Fruit fly (Drosophila melanogaster) whole organism, adult: ENCODE data around the gene TyrRS.

Experiments
- CG11617 ChIP-seq: fragments of 200-800 bp; sonication (Bioruptor generic); optimal IDR thresholded peaks from 2 replicates; lab custom pipeline; 2017; ENCODE audit warnings: mild to moderate bottlenecking, missing biosample characterization, missing genetic modification reagents, missing genetic modification characterization
- CG12768 ChIP-seq: fragments of 200-800 bp; sonication (Bioruptor generic); optimal IDR thresholded peaks from 2 replicates; lab custom pipeline; 2017; ENCODE audit warnings: missing biosample characterization, missing genetic modification characterization, mild to moderate bottlenecking, moderate library complexity, missing genetic modification reagents
- CG14711 ChIP-seq: fragments of 200-800 bp; sonication (Bioruptor generic); optimal IDR thresholded peaks from 2 replicates; lab custom pipeline; 2018; ENCODE audit warnings: missing biosample characterization, mild to moderate bottlenecking, missing genetic modification characterization, moderate library complexity
- CG1620 ChIP-seq: fragments of 200-800 bp; sonication (Bioruptor generic); optimal IDR thresholded peaks from 2 replicates; lab custom pipeline; 2016; ENCODE audit warnings: missing biosample characterization, missing genetic modification characterization
- CG33017 ChIP-seq: fragments of 200-800 bp; sonication (Bioruptor generic); optimal IDR thresholded peaks from 2 replicates; lab custom pipeline; 2018; ENCODE audit warnings: missing biosample characterization, mild to moderate bottlenecking, missing genetic modification characterization, moderate library complexity
- CG5204 ChIP-seq: fragments of 200-800 bp; sonication (Bioruptor generic); optimal IDR thresholded peaks from 2 replicates; lab custom pipeline; 2016; ENCODE audit warnings: missing biosample characterization, missing genetic modification characterization
- CG7045 ChIP-seq: fragments of 200-800 bp; sonication (Bioruptor generic); optimal IDR thresholded peaks from 2 replicates; lab custom pipeline; 2017; ENCODE audit warnings: missing biosample characterization, mild to moderate bottlenecking, missing genetic modification characterization
- CG7101 ChIP-seq: fragments of 200-800 bp; sonication (Bioruptor generic); optimal IDR thresholded peaks from 2 replicates; lab custom pipeline; 2018; ENCODE audit warnings: missing biosample characterization, mild to moderate bottlenecking, missing genetic modification characterization, moderate library complexity
- Clk ChIP-seq: fragments of 200-800 bp; sonication (Bioruptor generic); optimal IDR thresholded peaks from 2 replicates; lab custom pipeline; 2017; ENCODE audit warnings: missing biosample characterization, missing genetic modification characterization
- Crg-1 ChIP-seq: fragments of 200-800 bp; sonication (Bioruptor generic); optimal IDR thresholded peaks from 2 replicates; lab custom pipeline; 2016; ENCODE audit warnings: missing biosample characterization, missing genetic modification characterization
- Hr96 ChIP-seq: fragments of 200-800 bp; sonication (Bioruptor generic); optimal IDR thresholded peaks from 2 replicates; lab custom pipeline; 2016; ENCODE audit warnings: missing biosample characterization, missing genetic modification characterization
- Mnt ChIP-seq: fragments of 200-800 bp; sonication (Bioruptor generic); optimal IDR thresholded peaks from 2 replicates; lab custom pipeline; 2016; ENCODE audit warnings: missing biosample characterization, mild to moderate bottlenecking, missing genetic modification characterization
- bab1 ChIP-seq: fragments of 200-800 bp; sonication (Bioruptor generic); optimal IDR thresholded peaks from 3 replicates; lab custom pipeline; 2019; ENCODE audit warnings: missing biosample characterization, mild to moderate bottlenecking, missing genetic modification characterization, moderate library complexity
- cic ChIP-seq: fragments of 200-800 bp; sonication (Bioruptor generic); optimal IDR thresholded peaks from 2 replicates; lab custom pipeline; 2017; ENCODE audit warnings: missing biosample characterization, mild to moderate bottlenecking, missing genetic modification characterization, moderate library complexity
- cnc ChIP-seq, 2 experiments: fragments of >200 bp; optimal IDR thresholded peaks; 2 replicates each; lab custom pipeline; 2017
- kay ChIP-seq: fragments of 200-800 bp; sonication (Bioruptor generic); peaks from one replicate; lab custom pipeline; 2016; ENCODE audit warnings: missing biosample characterization, missing genetic modification characterization, borderline replicate concordance
- ovo ChIP-seq: fragments of 200-800 bp; sonication (Bioruptor generic); optimal IDR thresholded peaks from 2 replicates; lab custom pipeline; 2016; ENCODE audit warnings: missing biosample characterization, missing genetic modification characterization
- pad ChIP-seq: fragments of 200-800 bp; sonication (Bioruptor generic); optimal IDR thresholded peaks from 3 replicates; lab custom pipeline; 2017; ENCODE audit warnings: missing biosample characterization, missing genetic modification characterization, mild to moderate bottlenecking, moderate library complexity, missing genetic modification reagents
- tj ChIP-seq: fragments of 200-800 bp; sonication (Bioruptor generic); optimal IDR thresholded peaks from 3 replicates; lab custom pipeline; 2017; ENCODE audit warnings: missing biosample characterization, mild to moderate bottlenecking, missing genetic modification characterization, moderate library complexity
- toe ChIP-seq: fragments of 200-800 bp; sonication (Bioruptor generic); optimal IDR thresholded peaks from 2 replicates; lab custom pipeline; 2016; ENCODE audit warnings: missing biosample characterization, missing genetic modification characterization

Gene TyrRS

dm6 chr3L:16385880-16386584 lies 33.1 kb downstream of the TyrRS start, which contains the start of the genes Agpat3 and RAF2:
Agpat3 (minus strand) TSS chr3L:16385957.
RAF2 (plus strand) TSS chr3L:16386327.
- TF ChIP-seq bab1 (GFP tag; lab: Kevin White, UChicago) (no peak), CG5204 (no peak), tj (GFP tag; lab: Kevin White, UChicago) (no peak), CG14711 (peak; percentile 86), Crg-1 (GFP tag; lab: Kevin White, UChicago) (no peak), Clk (GFP tag; lab: Kevin White, UChicago) (no peak), cnc (optimal IDR thresholded peaks at IDR 0.05; lab: Kevin White, UChicago) (no peak), CG7101 (tag; lab: Kevin White, UChicago) (peak; percentile 7), cic (GFP tag; lab: Kevin White, UChicago) (no peak), Hr96 (peak; percentile 5), CG33017 (tag; lab: Kevin White, UChicago) (no peak), kay (no peak), toe (peak; percentile 60), CG1620 (no peak), pad (no peak), CG11617 (GFP tag; lab: Kevin White, UChicago) (peak; percentile 27), ovo (no peak), CG12768 (no peak), Mnt (GFP tag; lab: Kevin White, UChicago) (no peak), CG7045 (GFP tag; lab: Kevin White, UChicago) (no peak)

dm6 chr3L:16385252-16385879 lies 33.7 kb downstream of the TyrRS start:
- TF ChIP-seq Mnt (GFP tag; lab: Kevin White, UChicago) (peak; percentile 96), CG1620 (peak; percentile 3), toe (no peak), CG12768 (peak; percentile 54), CG7101 (tag; lab: Kevin White, UChicago) (peak; percentile 42), bab1 (GFP tag; lab: Kevin White, UChicago) (peak; percentile 86), cic (GFP tag; lab: Kevin White, UChicago) (peak; percentile 93), CG14711 (no peak), tj (GFP tag; lab: Kevin White, UChicago) (peak; percentile 24), pad (peak; percentile 45), CG7045 (GFP tag; lab: Kevin White, UChicago) (peak; percentile 50), cnc (optimal IDR thresholded peaks at IDR 0.05; lab: Kevin White, UChicago) (no peak), CG5204 (no peak), kay (peak; percentile 89), ovo (no peak), Crg-1 (GFP tag; lab: Kevin White, UChicago) (no peak), CG11617 (GFP tag; lab: Kevin White, UChicago) (no peak), CG33017 (tag; lab: Kevin White, UChicago) (peak; percentile 27)

dm6 chr3L:16384145-16384705 lies 34.9 kb downstream of the TyrRS start:
- TF ChIP-seq CG1620 (no peak), CG12768 (peak; percentile 39), bab1 (GFP tag; lab: Kevin White, UChicago) (no peak), pad (no peak), Mnt (GFP tag; lab: Kevin White, UChicago) (peak; percentile 59), kay (peak; percentile 70), Hr96 (peak; percentile 27), cic (GFP tag; lab: Kevin White, UChicago) (peak; percentile 84)

- TF ChIP-seq cnc (optimal IDR thresholded peaks at IDR 0.05; lab: Kevin White, UChicago) (no peak), ovo (peak; percentile 44), CG1620 (no peak), pad (no peak), kay (peak; percentile 50)
Measured at dm6 chr3L:16383056-16383455, 36.0 kb downstream of the TyrRS start.

- TF ChIP-seq tj (GFP tag; lab: Kevin White, UChicago) (no peak), CG11617 (GFP tag; lab: Kevin White, UChicago) (no peak), Crg-1 (GFP tag; lab: Kevin White, UChicago) (no peak), CG7045 (GFP tag; lab: Kevin White, UChicago) (no peak), CG5204 (no peak), Mnt (GFP tag; lab: Kevin White, UChicago) (peak; percentile 3), cic (GFP tag; lab: Kevin White, UChicago) (peak; percentile 91), toe (no peak), Clk (GFP tag; lab: Kevin White, UChicago) (no peak), CG33017 (tag; lab: Kevin White, UChicago) (no peak), Hr96 (no peak), kay (no peak), cnc (optimal IDR thresholded peaks at IDR 0.05; lab: Kevin White, UChicago) (no peak), bab1 (GFP tag; lab: Kevin White, UChicago) (no peak), ovo (peak; percentile 77), CG1620 (no peak), CG7101 (tag; lab: Kevin White, UChicago) (no peak)
Measured at dm6 chr3L:16381184-16381797, 37.8 kb downstream of the TyrRS start, which contains the start of gene Agpat4. Agpat4 (minus strand) TSS chr3L:16381570.

- TF ChIP-seq tj (GFP tag; lab: Kevin White, UChicago) = no peak
- TF ChIP-seq CG14711 = peak; percentile 67
- TF ChIP-seq CG12768 = peak; percentile 81
- TF ChIP-seq CG11617 (GFP tag; lab: Kevin White, UChicago) = peak; percentile 58
- TF ChIP-seq CG7045 (GFP tag; lab: Kevin White, UChicago) = peak; percentile 38
- no peak for TF ChIP-seq Clk (GFP tag; lab: Kevin White, UChicago)
- TF ChIP-seq pad = peak; percentile 41
- TF ChIP-seq CG7101 (tag; lab: Kevin White, UChicago) = peak; percentile 81
- TF ChIP-seq cic (GFP tag; lab: Kevin White, UChicago) = no peak
- no peak for TF ChIP-seq CG5204
- TF ChIP-seq toe = peak; percentile 73
- TF ChIP-seq ovo = no peak
- TF ChIP-seq Mnt (GFP tag; lab: Kevin White, UChicago) = peak; percentile 30
- peak; percentile 26 for TF ChIP-seq CG1620
- TF ChIP-seq Hr96 = peak; percentile 66
- TF ChIP-seq cnc (optimal IDR thresholded peaks at IDR 0.05; lab: Kevin White, UChicago) = no peak
- TF ChIP-seq kay = peak; percentile 62
- peak; percentile 60 for TF ChIP-seq Crg-1 (GFP tag; lab: Kevin White, UChicago)
- peak; percentile 78 for TF ChIP-seq CG33017 (tag; lab: Kevin White, UChicago)
- peak; percentile 75 for TF ChIP-seq bab1 (GFP tag; lab: Kevin White, UChicago)
Measured at dm6 chr3L:16380770-16381169, 38.3 kb downstream of the TyrRS start.
